Worm (Caenorhabditis elegans) whole organism, L4 larva: ENCODE data around the gene idpa-3.

Experiments used
- aha-1 ChIP-seq: fragments of 150-350 bp; peaks from one replicate; lab custom pipeline; 2014; ENCODE audit warnings: missing biosample characterization, missing genetic modification characterization
- vab-7 ChIP-seq: fragments of 200-800 bp; sonication (Bioruptor generic); IDR thresholded peaks from 2 replicates; pipeline ENCODE4 v1.3.6; 2022; ENCODE audit warnings: missing genetic modification reagents, missing genetic modification characterization, missing compliant biosample characterization

idpa-3 gene

ce11 chrX:10386408-10386807 is 50.2 kb downstream of the idpa-3 start, which contains the start of gene dyf-6:
dyf-6 (minus strand) TSS chrX:10386508.
- TF ChIP-seq vab-7 (GFP tag; lab: Robert Waterston, UW), result no peak
- TF ChIP-seq aha-1 (tag; lab: Kevin White, UChicago), result peak; percentile 86
